Fruit fly (Drosophila melanogaster) whole organism, adult: Measurements from ENCODE around the gene Bulli.

Source experiments
- CG11617 ChIP-seq: fragments of 200-800 bp; sonication (Bioruptor generic); optimal IDR thresholded peaks from 2 replicates; lab custom pipeline; 2017; ENCODE audit warnings: mild to moderate bottlenecking, missing biosample characterization, missing genetic modification reagents, missing genetic modification characterization
- CG12768 ChIP-seq: fragments of 200-800 bp; sonication (Bioruptor generic); optimal IDR thresholded peaks from 2 replicates; lab custom pipeline; 2017; ENCODE audit warnings: missing biosample characterization, missing genetic modification characterization, mild to moderate bottlenecking, moderate library complexity, missing genetic modification reagents
- CG14711 ChIP-seq: fragments of 200-800 bp; sonication (Bioruptor generic); optimal IDR thresholded peaks from 2 replicates; lab custom pipeline; 2018; ENCODE audit warnings: missing biosample characterization, mild to moderate bottlenecking, missing genetic modification characterization, moderate library complexity
- CG1620 ChIP-seq: fragments of 200-800 bp; sonication (Bioruptor generic); optimal IDR thresholded peaks from 2 replicates; lab custom pipeline; 2016; ENCODE audit warnings: missing biosample characterization, missing genetic modification characterization
- CG33017 ChIP-seq: fragments of 200-800 bp; sonication (Bioruptor generic); optimal IDR thresholded peaks from 2 replicates; lab custom pipeline; 2018; ENCODE audit warnings: missing biosample characterization, mild to moderate bottlenecking, missing genetic modification characterization, moderate library complexity
- CG5204 ChIP-seq: fragments of 200-800 bp; sonication (Bioruptor generic); optimal IDR thresholded peaks from 2 replicates; lab custom pipeline; 2016; ENCODE audit warnings: missing biosample characterization, missing genetic modification characterization
- CG7045 ChIP-seq: fragments of 200-800 bp; sonication (Bioruptor generic); optimal IDR thresholded peaks from 2 replicates; lab custom pipeline; 2017; ENCODE audit warnings: missing biosample characterization, mild to moderate bottlenecking, missing genetic modification characterization
- CG7101 ChIP-seq: fragments of 200-800 bp; sonication (Bioruptor generic); optimal IDR thresholded peaks from 2 replicates; lab custom pipeline; 2018; ENCODE audit warnings: missing biosample characterization, mild to moderate bottlenecking, missing genetic modification characterization, moderate library complexity
- Clk ChIP-seq: fragments of 200-800 bp; sonication (Bioruptor generic); optimal IDR thresholded peaks from 2 replicates; lab custom pipeline; 2017; ENCODE audit warnings: missing biosample characterization, missing genetic modification characterization
- Crg-1 ChIP-seq: fragments of 200-800 bp; sonication (Bioruptor generic); optimal IDR thresholded peaks from 2 replicates; lab custom pipeline; 2016; ENCODE audit warnings: missing biosample characterization, missing genetic modification characterization
- Hr96 ChIP-seq: fragments of 200-800 bp; sonication (Bioruptor generic); optimal IDR thresholded peaks from 2 replicates; lab custom pipeline; 2016; ENCODE audit warnings: missing biosample characterization, missing genetic modification characterization
- Mnt ChIP-seq: fragments of 200-800 bp; sonication (Bioruptor generic); optimal IDR thresholded peaks from 2 replicates; lab custom pipeline; 2016; ENCODE audit warnings: missing biosample characterization, mild to moderate bottlenecking, missing genetic modification characterization
- bab1 ChIP-seq: fragments of 200-800 bp; sonication (Bioruptor generic); optimal IDR thresholded peaks from 3 replicates; lab custom pipeline; 2019; ENCODE audit warnings: missing biosample characterization, mild to moderate bottlenecking, missing genetic modification characterization, moderate library complexity
- cic ChIP-seq: fragments of 200-800 bp; sonication (Bioruptor generic); optimal IDR thresholded peaks from 2 replicates; lab custom pipeline; 2017; ENCODE audit warnings: missing biosample characterization, mild to moderate bottlenecking, missing genetic modification characterization, moderate library complexity
- cnc ChIP-seq, 2 experiments: fragments of >200 bp; optimal IDR thresholded peaks; 2 replicates each; lab custom pipeline; 2017
- kay ChIP-seq: fragments of 200-800 bp; sonication (Bioruptor generic); peaks from one replicate; lab custom pipeline; 2016; ENCODE audit warnings: missing biosample characterization, missing genetic modification characterization, borderline replicate concordance
- ovo ChIP-seq: fragments of 200-800 bp; sonication (Bioruptor generic); optimal IDR thresholded peaks from 2 replicates; lab custom pipeline; 2016; ENCODE audit warnings: missing biosample characterization, missing genetic modification characterization
- pad ChIP-seq: fragments of 200-800 bp; sonication (Bioruptor generic); optimal IDR thresholded peaks from 3 replicates; lab custom pipeline; 2017; ENCODE audit warnings: missing biosample characterization, missing genetic modification characterization, mild to moderate bottlenecking, moderate library complexity, missing genetic modification reagents
- tj ChIP-seq: fragments of 200-800 bp; sonication (Bioruptor generic); optimal IDR thresholded peaks from 3 replicates; lab custom pipeline; 2017; ENCODE audit warnings: missing biosample characterization, mild to moderate bottlenecking, missing genetic modification characterization, moderate library complexity
- toe ChIP-seq: fragments of 200-800 bp; sonication (Bioruptor generic); optimal IDR thresholded peaks from 2 replicates; lab custom pipeline; 2016; ENCODE audit warnings: missing biosample characterization, missing genetic modification characterization

The Bulli gene

dm6 chr3L:6494928-6495806 lies 6.7 kb downstream of the Bulli start, which contains the start of the genes Vps8 and sfl:
Vps8 (minus strand) TSS chr3L:6495297.
sfl (plus strand) TSS chr3L:6495680.
- TF ChIP-seq cnc (optimal IDR thresholded peaks at IDR 0.05; lab: Kevin White, UChicago), result no peak
- peak; percentile 61 for TF ChIP-seq kay
- TF ChIP-seq tj (GFP tag; lab: Kevin White, UChicago), result no peak
- peak; percentile 12 for TF ChIP-seq CG11617
- TF ChIP-seq CG1620 (GFP tag; lab: Kevin White, UChicago), result peak; percentile 40
- TF ChIP-seq Hr96 (GFP tag; lab: Kevin White, UChicago), result peak; percentile 40
- TF ChIP-seq Mnt, result no peak
- peak; percentile 48 for TF ChIP-seq CG14711 (tag; lab: Kevin White, UChicago)
- TF ChIP-seq CG5204 (GFP tag; lab: Kevin White, UChicago), result peak; percentile 36
- TF ChIP-seq ovo (GFP tag; lab: Kevin White, UChicago), result no peak
- no peak for TF ChIP-seq Crg-1 (GFP tag; lab: Kevin White, UChicago)
- TF ChIP-seq Clk, result no peak
- TF ChIP-seq CG7101, result peak; percentile 15
- no peak for TF ChIP-seq CG33017 (tag; lab: Kevin White, UChicago)
- peak; percentile 38 for TF ChIP-seq CG7045 (GFP tag; lab: Kevin White, UChicago)
- TF ChIP-seq bab1 (GFP tag; lab: Kevin White, UChicago), result peak; percentile 24
- peak; percentile 68 for TF ChIP-seq toe (GFP tag; lab: Kevin White, UChicago)
- peak; percentile 39 for TF ChIP-seq pad
- no peak for TF ChIP-seq CG12768 (GFP tag; lab: Kevin White, UChicago)
- TF ChIP-seq cic (GFP tag; lab: Kevin White, UChicago), result no peak

DNA sequence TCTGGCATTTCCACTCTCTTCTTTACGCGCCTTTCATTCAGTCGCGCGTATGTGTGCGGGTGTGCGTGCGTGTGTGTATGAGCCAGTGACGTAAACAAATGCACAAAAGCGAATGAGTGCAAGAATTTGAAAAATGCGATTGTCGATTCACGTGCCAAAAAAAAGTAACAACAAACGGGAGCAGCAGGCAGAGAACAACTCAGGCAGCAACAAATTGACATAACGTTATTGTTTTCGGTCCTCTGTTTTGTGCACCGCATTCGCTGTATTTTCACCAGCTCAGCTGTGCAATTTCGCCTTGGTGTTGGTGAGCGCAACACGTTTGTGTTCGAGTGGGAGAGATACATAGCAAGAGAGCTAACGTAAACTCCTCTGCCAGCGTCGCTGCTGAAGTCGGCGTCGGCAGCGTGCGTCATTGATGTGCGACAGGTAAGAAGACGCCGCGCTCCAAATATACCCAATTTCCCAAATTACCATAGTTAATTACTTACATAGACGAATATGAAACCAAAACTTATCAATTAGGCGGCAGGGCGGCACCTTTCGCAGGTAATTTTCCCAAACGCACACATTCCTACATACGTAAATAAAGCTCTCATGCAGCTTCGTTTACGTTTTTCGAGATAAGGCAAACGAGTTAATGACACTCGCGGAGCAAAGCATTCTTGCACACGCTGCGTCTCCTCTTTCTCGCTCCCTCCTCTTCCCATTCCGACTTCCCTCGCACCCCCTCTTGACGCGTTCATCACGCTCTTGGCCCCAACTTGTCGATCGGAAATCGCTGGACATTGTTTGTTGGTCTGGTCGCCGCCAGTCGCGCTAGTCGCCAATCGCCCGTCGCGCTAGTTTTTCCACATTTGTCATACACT lies 7.8 kb downstream of the Bulli start:
- TF ChIP-seq Mnt (peak; percentile 69), kay (peak; percentile 12), cic (GFP tag; lab: Kevin White, UChicago) (peak; percentile 69), Hr96 (GFP tag; lab: Kevin White, UChicago) (no peak), CG7045 (GFP tag; lab: Kevin White, UChicago) (no peak)

- TF ChIP-seq ovo (GFP tag; lab: Kevin White, UChicago), result no peak
- TF ChIP-seq kay, result peak; percentile 70
Measured at dm6 chr3L:6496922-6497232, 8.4 kb downstream of the Bulli start.

- TF ChIP-seq CG7045 (GFP tag; lab: Kevin White, UChicago) (no peak), CG14711 (tag; lab: Kevin White, UChicago) (no peak), kay (no peak), CG33017 (tag; lab: Kevin White, UChicago) (no peak), cic (GFP tag; lab: Kevin White, UChicago) (no peak), CG1620 (GFP tag; lab: Kevin White, UChicago) (no peak), bab1 (GFP tag; lab: Kevin White, UChicago) (no peak), Hr96 (GFP tag; lab: Kevin White, UChicago) (no peak), CG7101 (no peak), CG11617 (no peak), CG12768 (GFP tag; lab: Kevin White, UChicago) (no peak), Clk (no peak), Crg-1 (GFP tag; lab: Kevin White, UChicago) (no peak), cnc (optimal IDR thresholded peaks at IDR 0.05; lab: Kevin White, UChicago) (no peak), pad (no peak), Mnt (no peak)
Measured at dm6 chr3L:6497990-6498389, 9.5 kb downstream of the Bulli start.

dm6 chr3L:6498602-6499001 lies 10.1 kb downstream of the Bulli start:
- no peak for TF ChIP-seq toe (GFP tag; lab: Kevin White, UChicago)
- no peak for TF ChIP-seq CG11617
- TF ChIP-seq CG1620 (GFP tag; lab: Kevin White, UChicago), result no peak
- no peak for TF ChIP-seq bab1 (GFP tag; lab: Kevin White, UChicago)
- TF ChIP-seq Mnt, result no peak
- TF ChIP-seq ovo (GFP tag; lab: Kevin White, UChicago), result no peak
- TF ChIP-seq Clk, result no peak
- TF ChIP-seq Hr96 (GFP tag; lab: Kevin White, UChicago), result no peak

- no peak for TF ChIP-seq Clk
- no peak for TF ChIP-seq CG11617
- no peak for TF ChIP-seq toe (GFP tag; lab: Kevin White, UChicago)
Measured at dm6 chr3L:6500470-6500869, 12.0 kb downstream of the Bulli start.

dm6 chr3L:6508083-6508482 lies 19.6 kb downstream of the Bulli start:
- TF ChIP-seq CG33017 (tag; lab: Kevin White, UChicago), result no peak
- TF ChIP-seq bab1 (GFP tag; lab: Kevin White, UChicago), result no peak
- no peak for TF ChIP-seq Clk
- no peak for TF ChIP-seq CG1620 (GFP tag; lab: Kevin White, UChicago)
- TF ChIP-seq cnc (optimal IDR thresholded peaks at IDR 0.05; lab: Kevin White, UChicago), result no peak
- no peak for TF ChIP-seq CG5204 (GFP tag; lab: Kevin White, UChicago)
- no peak for TF ChIP-seq CG11617
- TF ChIP-seq cic (GFP tag; lab: Kevin White, UChicago), result no peak
- TF ChIP-seq kay, result no peak
- no peak for TF ChIP-seq Crg-1 (GFP tag; lab: Kevin White, UChicago)
- TF ChIP-seq CG14711 (tag; lab: Kevin White, UChicago), result no peak
- no peak for TF ChIP-seq CG7045 (GFP tag; lab: Kevin White, UChicago)
- TF ChIP-seq ovo (GFP tag; lab: Kevin White, UChicago), result no peak
